Worm (Caenorhabditis elegans): ENCODE results near the gene col-91.

DNA sequence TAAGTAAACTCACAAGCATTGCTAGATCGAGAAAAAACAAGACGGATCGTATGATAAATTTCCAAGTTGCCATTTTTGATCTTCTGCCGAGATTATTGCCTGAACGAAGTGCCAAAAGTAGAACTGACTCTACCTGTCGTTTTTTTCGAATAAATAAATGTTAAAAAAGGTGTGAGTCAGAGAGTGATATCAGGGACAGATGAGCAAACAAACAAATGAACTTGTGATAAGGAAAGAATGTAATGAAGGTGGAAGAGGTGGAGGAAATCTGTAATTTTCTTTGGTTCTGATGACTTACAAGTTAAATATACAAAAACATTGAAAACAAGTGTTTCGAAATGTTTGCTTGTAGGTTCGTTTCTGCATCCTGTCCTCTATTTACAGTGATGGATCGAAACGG is 24.1 kb downstream of the col-91 start, which contains the start of gene tsp-1:
- TF ChIP-seq nhr-12 (tag; optimal IDR thresholded peaks at IDR 0.05) (no peak), pha-4 (tag; optimal IDR thresholded peaks at IDR 0.05) (no peak)
